Fruit fly (Drosophila melanogaster): ENCODE data around the gene Cpr72Eb.

Gene Cpr72Eb

dm6 chr3L:16381184-16381797 is 16.6 kb downstream of the Cpr72Eb start, which contains the start of gene Agpat4 (continued):
- no peak for TF ChIP-seq gcm (GFP tag; optimal IDR thresholded peaks at IDR 0.05)
- no peak for TF ChIP-seq NFAT (GFP tag; IDR thresholded peaks at IDR 0.05)
- no peak for TF ChIP-seq Ada2b (GFP tag; IDR thresholded peaks at IDR 0.05)
- TF ChIP-seq CG6683 (GFP tag; optimal IDR thresholded peaks at IDR 0.05), result no peak
- TF ChIP-seq CG2875 (GFP tag; optimal IDR thresholded peaks at IDR 0.05), result no peak
- no peak for TF ChIP-seq Poxn (GFP tag; IDR thresholded peaks at IDR 0.05)
- no peak for TF ChIP-seq Meics (GFP tag; optimal IDR thresholded peaks at IDR 0.05)
- TF ChIP-seq fu2 (GFP tag; optimal IDR thresholded peaks at IDR 0.05), result no peak
- TF ChIP-seq Hr78 (GFP tag; optimal IDR thresholded peaks at IDR 0.05), result no peak
- no peak for TF ChIP-seq Nf-YC (tag; optimal IDR thresholded peaks at IDR 0.05)
- TF ChIP-seq CHES-1-like (GFP tag; optimal IDR thresholded peaks at IDR 0.05), result peak; percentile 4
- peak; percentile 30 for TF ChIP-seq CG3163 (GFP tag; optimal IDR thresholded peaks at IDR 0.05)
- peak; percentile 28 for TF ChIP-seq CG10543 (GFP tag; optimal IDR thresholded peaks at IDR 0.05)
- no peak for TF ChIP-seq CG32772 (GFP tag; IDR thresholded peaks at IDR 0.05)
- TF ChIP-seq lola (GFP tag; optimal IDR thresholded peaks at IDR 0.05), result no peak
- TF ChIP-seq Med (GFP tag), result peak; percentile 2
- no peak for TF ChIP-seq CG11085 (GFP tag; IDR thresholded peaks at IDR 0.05)
- TF ChIP-seq NfI (GFP tag; optimal IDR thresholded peaks at IDR 0.05), result no peak
- no peak for TF ChIP-seq CG12071 (GFP tag; optimal IDR thresholded peaks at IDR 0.05)
- TF ChIP-seq CrebB (tag; optimal IDR thresholded peaks at IDR 0.05), result no peak
- no peak for TF ChIP-seq CG6765 (GFP tag; optimal IDR thresholded peaks at IDR 0.05)
- peak; percentile 26 for TF ChIP-seq CG14710 (tag; optimal IDR thresholded peaks at IDR 0.05)
- no peak for TF ChIP-seq CG8924 (tag; optimal IDR thresholded peaks at IDR 0.05)
- peak; percentile 42 for TF ChIP-seq Dref (GFP tag; IDR thresholded peaks at IDR 0.05)
- TF ChIP-seq crc (GFP tag; optimal IDR thresholded peaks at IDR 0.05), result no peak
- no peak for TF ChIP-seq dpn (GFP tag; optimal IDR thresholded peaks at IDR 0.05)
- peak; percentile 10 for TF ChIP-seq twi (tag; optimal IDR thresholded peaks at IDR 0.05)
- TF ChIP-seq CG2889 (GFP tag; IDR thresholded peaks at IDR 0.05), result no peak
- no peak for TF ChIP-seq mam (GFP tag; optimal IDR thresholded peaks at IDR 0.05)
- peak; percentile 89 for TF ChIP-seq wek (GFP tag; optimal IDR thresholded peaks at IDR 0.05)
- no peak for TF ChIP-seq CG7357 (GFP tag; IDR thresholded peaks at IDR 0.05)
- TF ChIP-seq HHEX (GFP tag; optimal IDR thresholded peaks at IDR 0.05), result peak; percentile 13
- TF ChIP-seq Fer1 (GFP tag; optimal IDR thresholded peaks at IDR 0.05), result no peak
- no peak for TF ChIP-seq Atf3 (GFP tag; optimal IDR thresholded peaks at IDR 0.05)
- no peak for TF ChIP-seq ham (GFP tag; IDR thresholded peaks at IDR 0.05)
- no peak for TF ChIP-seq lbe (GFP tag; optimal IDR thresholded peaks at IDR 0.05)
- TF ChIP-seq hb (GFP tag; IDR thresholded peaks at IDR 0.05; ENCODE audit: partially characterized antibody), result no peak
- no peak for TF ChIP-seq PHDP (tag; optimal IDR thresholded peaks at IDR 0.05)
- no peak for TF ChIP-seq Hr39 (optimal IDR thresholded peaks at IDR 0.05)
- no peak for TF ChIP-seq MESR4 (GFP tag; optimal IDR thresholded peaks at IDR 0.05)
- no peak for TF ChIP-seq CG30020 (tag; optimal IDR thresholded peaks at IDR 0.05)
- TF ChIP-seq Asciz (GFP tag; optimal IDR thresholded peaks at IDR 0.05), result no peak
- TF ChIP-seq CG15073 (GFP tag; optimal IDR thresholded peaks at IDR 0.05), result no peak
- TF ChIP-seq E2f2 (GFP tag; IDR thresholded peaks at IDR 0.05), result peak; percentile 35
- TF ChIP-seq tap (tag; optimal IDR thresholded peaks at IDR 0.05), result no peak
- TF ChIP-seq kay (GFP tag; optimal IDR thresholded peaks at IDR 0.05), result no peak
- no peak for TF ChIP-seq CG4854 (GFP tag; optimal IDR thresholded peaks at IDR 0.05)
- TF ChIP-seq sna (GFP tag; IDR thresholded peaks at IDR 0.05; ENCODE audit: partially characterized antibody), result no peak
- no peak for TF ChIP-seq CG3995 (GFP tag; optimal IDR thresholded peaks at IDR 0.05)
- TF ChIP-seq slbo (GFP tag; IDR thresholded peaks at IDR 0.05), result no peak
- TF ChIP-seq CG12155 (GFP tag; optimal IDR thresholded peaks at IDR 0.05), result no peak
